Worm (Caenorhabditis elegans): ENCODE data around the gene col-41.

- TF ChIP-seq tbx-11 (GFP tag; IDR thresholded peaks at IDR 0.05): no peak
- no peak for TF ChIP-seq hmbx-1 (tag; optimal IDR thresholded peaks at IDR 0.05)
- no peak for TF ChIP-seq pes-1 (GFP tag; IDR thresholded peaks at IDR 0.05)
- TF ChIP-seq ama-1 (optimal IDR thresholded peaks at IDR 0.05): no peak
- no peak for TF ChIP-seq sea-1 (GFP tag; conservative IDR thresholded peaks at IDR 0.05)
- TF ChIP-seq tra-4 (tag; optimal IDR thresholded peaks at IDR 0.05): no peak
These were observed 49.0 kb upstream of the col-41 start for ce11 chrX:15225180-15225724.

Data from whole organism, early embryonic.